Fruit fly (Drosophila melanogaster) Kc167 (cell line): ENCODE measurements around the gene Arpc5.

ENCODE experiments used
- Sin3A ChIP-seq: fragments of >200 bp; optimal IDR thresholded peaks from 2 replicates; lab custom pipeline; 2018; ENCODE audit warnings: missing external identifiers
- h ChIP-seq: fragments of >200 bp; optimal IDR thresholded peaks from 3 replicates; lab custom pipeline; 2018; ENCODE audit warnings: missing external identifiers
- psq ChIP-seq: fragments of >200 bp; optimal IDR thresholded peaks from 2 replicates; lab custom pipeline; 2017; ENCODE audit warnings: missing external identifiers

dm6 chr2L:2591569-2591968 lies 11.5 kb downstream of the Arpc5 start, which contains the start of gene CG15394:
- no peak for TF ChIP-seq psq
- no peak for TF ChIP-seq Sin3A (lab: Kevin White, UChicago)
- TF ChIP-seq h (lab: Kevin White, UChicago) = no peak
